Worm (Caenorhabditis elegans): ENCODE measurements around the gene idpp-15.

idpp-15 gene

DNA sequence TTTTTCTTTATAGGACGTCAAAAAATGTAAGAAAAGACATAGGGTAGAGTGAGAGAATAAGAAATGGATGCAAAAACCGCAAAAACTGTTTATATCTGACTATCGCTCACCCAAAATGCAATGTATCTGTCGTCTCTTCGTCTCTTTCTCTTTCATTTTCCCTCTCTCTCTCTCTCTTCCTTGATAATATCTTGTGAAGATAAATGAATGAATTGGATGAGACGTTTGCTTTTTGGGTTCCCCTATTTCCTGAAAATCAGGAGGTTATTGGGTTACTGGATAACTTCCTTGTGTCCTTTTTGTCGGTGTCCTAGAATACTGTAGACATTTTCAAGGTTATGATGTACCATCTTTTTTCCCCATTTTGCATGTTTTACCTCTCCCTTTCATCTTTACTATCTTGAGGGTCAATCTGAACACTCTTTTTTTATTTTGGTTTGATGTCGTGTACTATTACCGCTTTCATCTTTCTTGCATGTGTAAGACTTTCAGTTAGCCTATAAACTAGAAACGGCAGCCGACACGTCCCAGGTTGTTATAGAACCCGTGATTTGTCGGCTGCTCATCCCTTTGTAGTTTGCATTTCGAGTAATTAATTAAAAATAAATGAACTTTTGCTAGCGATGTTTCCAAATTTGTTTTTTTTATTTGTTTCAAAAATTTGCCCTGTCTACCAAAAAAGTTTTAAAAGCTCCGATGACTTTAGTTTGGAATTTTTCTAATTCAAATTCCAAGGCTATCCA is 50.7 kb downstream of the idpp-15 start:
- TF ChIP-seq fos-1 (tag; optimal IDR thresholded peaks at IDR 0.05) (no peak), gmeb-1 (tag; optimal IDR thresholded peaks at IDR 0.05) (no peak), nhr-10 (tag; optimal IDR thresholded peaks at IDR 0.05) (no peak), sem-4 (tag; optimal IDR thresholded peaks at IDR 0.05) (no peak), nhr-129 (tag; optimal IDR thresholded peaks at IDR 0.05) (no peak), mdl-1 (tag; optimal IDR thresholded peaks at IDR 0.05) (no peak), ama-1 (optimal IDR thresholded peaks at IDR 0.05) (no peak), nhr-25 (tag; optimal IDR thresholded peaks at IDR 0.05) (peak; percentile 47), egl-27 (tag; optimal IDR thresholded peaks at IDR 0.05) (peak; percentile 34), nhr-11 (tag; optimal IDR thresholded peaks at IDR 0.05) (no peak), ceh-16 (tag; optimal IDR thresholded peaks at IDR 0.05) (peak; percentile 32), aly-2 (tag; optimal IDR thresholded peaks at IDR 0.05) (no peak), peb-1 (tag; optimal IDR thresholded peaks at IDR 0.05) (no peak), zag-1 (tag; optimal IDR thresholded peaks at IDR 0.05) (no peak), snpc-4 (tag; optimal IDR thresholded peaks at IDR 0.05) (peak; percentile 84), lin-39 (tag; optimal IDR thresholded peaks at IDR 0.05) (no peak), C34F6.9 (tag; optimal IDR thresholded peaks at IDR 0.05) (no peak), lsy-2 (tag; optimal IDR thresholded peaks at IDR 0.05) (no peak), nhr-23 (tag; optimal IDR thresholded peaks at IDR 0.05) (no peak), nhr-77 (tag; optimal IDR thresholded peaks at IDR 0.05) (no peak)

- peak; percentile 22 for TF ChIP-seq egl-27 (tag; optimal IDR thresholded peaks at IDR 0.05)
- TF ChIP-seq crh-2 (tag; optimal IDR thresholded peaks at IDR 0.05), result no peak
- no peak for TF ChIP-seq F13H6.1 (tag; optimal IDR thresholded peaks at IDR 0.05)
- no peak for TF ChIP-seq zag-1 (tag; optimal IDR thresholded peaks at IDR 0.05)
- TF ChIP-seq ceh-16 (tag; optimal IDR thresholded peaks at IDR 0.05), result peak; percentile 71
- TF ChIP-seq nhr-25 (tag; optimal IDR thresholded peaks at IDR 0.05), result peak; percentile 74
- TF ChIP-seq unc-39 (tag; optimal IDR thresholded peaks at IDR 0.05), result no peak
- TF ChIP-seq unc-62 (GFP tag; optimal IDR thresholded peaks at IDR 0.05), result no peak
- no peak for TF ChIP-seq ztf-11 (tag; optimal IDR thresholded peaks at IDR 0.05)
- TF ChIP-seq sma-9 (GFP tag; optimal IDR thresholded peaks at IDR 0.05), result peak; percentile 7
- no peak for TF ChIP-seq sma-9 (tag; optimal IDR thresholded peaks at IDR 0.05)
- no peak for TF ChIP-seq unc-55 (GFP tag; optimal IDR thresholded peaks at IDR 0.05)
- TF ChIP-seq elt-3 (tag; optimal IDR thresholded peaks at IDR 0.05), result no peak
- no peak for TF ChIP-seq lin-11 (tag; optimal IDR thresholded peaks at IDR 0.05)
- no peak for TF ChIP-seq alr-1 (tag; optimal IDR thresholded peaks at IDR 0.05)
- no peak for TF ChIP-seq aly-2 (tag; optimal IDR thresholded peaks at IDR 0.05)
- peak; percentile 2 for TF ChIP-seq nhr-6 (tag; optimal IDR thresholded peaks at IDR 0.05)
- no peak for TF ChIP-seq nhr-237 (tag; optimal IDR thresholded peaks at IDR 0.05)
- TF ChIP-seq nhr-21 (tag; optimal IDR thresholded peaks at IDR 0.05), result no peak
- TF ChIP-seq peb-1 (tag; optimal IDR thresholded peaks at IDR 0.05), result no peak
These were observed 52.7 kb downstream of the idpp-15 start for ce11 chrIII:8577534-8577933.
